Worm (Caenorhabditis elegans): ENCODE measurements around the gene K10D6.4.

ce11 chrV:11161791-11162190 lies 39.9 kb upstream of the K10D6.4 start, which contains the start of gene srg-41:
- TF ChIP-seq ama-1 (optimal IDR thresholded peaks at IDR 0.05) (no peak), dpl-1 (GFP tag; optimal IDR thresholded peaks at IDR 0.05) (no peak), zag-1 (tag; optimal IDR thresholded peaks at IDR 0.05) (no peak), nhr-19 (GFP tag; conservative IDR thresholded peaks at IDR 0.05) (no peak), lin-35 (GFP tag; optimal IDR thresholded peaks at IDR 0.05) (no peak), egl-27 (tag; optimal IDR thresholded peaks at IDR 0.05) (no peak), skn-1 (tag; optimal IDR thresholded peaks at IDR 0.05) (no peak), nhr-77 (tag; optimal IDR thresholded peaks at IDR 0.05) (no peak), nhr-76 (tag; optimal IDR thresholded peaks at IDR 0.05) (no peak), nhr-11 (tag; optimal IDR thresholded peaks at IDR 0.05) (no peak), ceh-82 (tag; optimal IDR thresholded peaks at IDR 0.05) (no peak), lin-15B (tag; optimal IDR thresholded peaks at IDR 0.05) (no peak), lin-13 (GFP tag; optimal IDR thresholded peaks at IDR 0.05) (no peak), tbx-2 (tag; optimal IDR thresholded peaks at IDR 0.05) (no peak)

Data from whole organism, L1 larva.